Fruit fly (Drosophila melanogaster): ENCODE measurements around the gene gb.

gb gene

DNA sequence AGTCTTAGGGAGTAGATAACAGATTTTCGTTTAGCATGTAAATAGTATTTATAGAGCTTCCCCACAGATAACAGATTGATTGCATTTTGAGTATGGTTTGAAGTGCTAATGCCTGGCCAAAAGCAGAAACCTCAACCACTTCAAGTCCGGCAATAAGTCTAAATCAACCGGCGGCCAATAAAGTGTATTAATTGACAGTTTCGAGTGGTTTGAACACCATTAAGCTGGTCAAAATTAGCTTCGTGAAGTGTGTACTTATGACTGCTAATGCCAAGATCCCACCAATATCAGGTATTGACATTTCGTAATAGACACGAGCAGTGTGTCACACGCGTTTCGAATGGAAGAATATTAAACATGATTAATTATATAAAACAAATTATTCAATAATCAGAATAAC is 6.6 kb downstream of the gb start:
- TF ChIP-seq Met (GFP tag; optimal IDR thresholded peaks at IDR 0.05) (no peak), CG11902 (GFP tag; optimal IDR thresholded peaks at IDR 0.05) (no peak), fd59A (GFP tag; optimal IDR thresholded peaks at IDR 0.05) (no peak), CG10631 (GFP tag; optimal IDR thresholded peaks at IDR 0.05) (no peak), dsx (GFP tag; optimal IDR thresholded peaks at IDR 0.05; ENCODE audit: poor library complexity, severe bottlenecking) (no peak), CG31627 (GFP tag; optimal IDR thresholded peaks at IDR 0.05) (no peak), Hr39 (GFP tag; optimal IDR thresholded peaks at IDR 0.05) (no peak), Ets96B (tag; optimal IDR thresholded peaks at IDR 0.05) (no peak), Eip78C (GFP tag) (no peak), achi (GFP tag; optimal IDR thresholded peaks at IDR 0.05) (no peak), svp (GFP tag) (no peak), CG6808 (GFP tag; optimal IDR thresholded peaks at IDR 0.05) (no peak), Hr38 (GFP tag; optimal IDR thresholded peaks at IDR 0.05) (no peak), fkh (GFP tag; optimal IDR thresholded peaks at IDR 0.05) (no peak), CG6163 (GFP tag; IDR thresholded peaks at IDR 0.05) (no peak), CG3919 (GFP tag; optimal IDR thresholded peaks at IDR 0.05) (no peak), CG34406 (GFP tag; optimal IDR thresholded peaks at IDR 0.05) (no peak), CG4318 (GFP tag; optimal IDR thresholded peaks at IDR 0.05) (no peak)

- TF ChIP-seq Sox102F (GFP tag; optimal IDR thresholded peaks at IDR 0.05) (no peak), topi (GFP tag; optimal IDR thresholded peaks at IDR 0.05) (no peak), Eip78C (GFP tag) (peak; percentile 49), Blimp-1 (GFP tag; optimal IDR thresholded peaks at IDR 0.05) (no peak), CG9139 (GFP tag; optimal IDR thresholded peaks at IDR 0.05) (no peak), Lpt (GFP tag; optimal IDR thresholded peaks at IDR 0.05) (no peak), CG7368 (GFP tag; optimal IDR thresholded peaks at IDR 0.05) (no peak), eg (GFP tag; IDR thresholded peaks at IDR 0.05) (0 out of 3 replicates have a peak, but pooled peaks have one; percentile 15), CG8119 (GFP tag; IDR thresholded peaks at IDR 0.05) (no peak), net (GFP tag; optimal IDR thresholded peaks at IDR 0.05) (no peak), esn (GFP tag; optimal IDR thresholded peaks at IDR 0.05) (no peak)
These were observed 11.1 kb downstream of the gb start, which contains the start of gene Jhbp11 for dm6 chr3R:27100930-27101329. Gene Jhbp11, plus strand, starts transcription at chr3R:27101230.

DNA sequence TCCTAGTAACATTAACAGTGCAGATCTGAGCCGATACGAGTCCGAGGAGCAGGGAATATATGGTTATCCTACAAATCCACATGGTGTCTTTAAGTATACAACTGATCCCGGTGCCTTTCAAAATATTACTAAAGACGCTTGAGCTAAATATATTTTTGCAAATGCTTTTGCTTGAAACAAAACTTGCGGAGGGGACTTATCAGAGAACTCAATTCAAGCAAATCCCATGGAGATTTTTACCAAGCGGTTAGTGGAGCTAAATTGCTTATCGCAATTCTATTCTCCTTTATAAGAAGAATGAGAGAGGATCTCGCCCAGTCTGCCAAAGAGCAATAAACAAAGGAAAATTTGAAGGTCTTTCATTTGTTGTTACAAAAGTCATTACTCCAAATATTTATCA is 12.5 kb downstream of the gb start, which contains the start of gene eater:
Gene eater (minus strand): TSS at position 101 of the 400 bp plus-strand sequence.
- TF ChIP-seq CG1621 (tag; optimal IDR thresholded peaks at IDR 0.05) (no peak), acj6 (GFP tag; optimal IDR thresholded peaks at IDR 0.05) (no peak), CG6854 (GFP tag; optimal IDR thresholded peaks at IDR 0.05) (no peak), dsx (GFP tag; optimal IDR thresholded peaks at IDR 0.05; ENCODE audit: poor library complexity, severe bottlenecking) (no peak), Sox14 (GFP tag; optimal IDR thresholded peaks at IDR 0.05) (no peak), Met (GFP tag; optimal IDR thresholded peaks at IDR 0.05) (no peak), Eip78C (GFP tag) (no peak), Hr4 (GFP tag; optimal IDR thresholded peaks at IDR 0.05) (no peak)

- TF ChIP-seq Hr4 (GFP tag; optimal IDR thresholded peaks at IDR 0.05): no peak
- TF ChIP-seq CG10669 (GFP tag; optimal IDR thresholded peaks at IDR 0.05): no peak
- TF ChIP-seq Blimp-1 (GFP tag; optimal IDR thresholded peaks at IDR 0.05): no peak
- TF ChIP-seq Sox102F (GFP tag; optimal IDR thresholded peaks at IDR 0.05): no peak
- TF ChIP-seq dac (GFP tag; optimal IDR thresholded peaks at IDR 0.05): no peak
- TF ChIP-seq CG7368 (GFP tag; optimal IDR thresholded peaks at IDR 0.05): no peak
These were observed 13.4 kb downstream of the gb start for dm6 chr3R:27098638-27099037.

dm6 chr3R:27094233-27094632 is 17.8 kb downstream of the gb start, which contains the start of gene CG14259:
Gene CG14259, plus strand, starts transcription at chr3R:27094533.
- TF ChIP-seq Eip75B (GFP tag; optimal IDR thresholded peaks at IDR 0.05) (no peak), Eip78C (GFP tag) (no peak), CG3032 (tag; optimal IDR thresholded peaks at IDR 0.05) (no peak), Ets21C (GFP tag; optimal IDR thresholded peaks at IDR 0.05) (no peak), CG16779 (tag; optimal IDR thresholded peaks at IDR 0.05) (no peak), CG6808 (GFP tag; optimal IDR thresholded peaks at IDR 0.05) (no peak), Lpt (GFP tag; optimal IDR thresholded peaks at IDR 0.05) (no peak), Sox15 (GFP tag; optimal IDR thresholded peaks at IDR 0.05) (no peak), CG3919 (GFP tag; optimal IDR thresholded peaks at IDR 0.05) (no peak), CG11294 (GFP tag; IDR thresholded peaks at IDR 0.05) (no peak)
